Fruit fly (Drosophila melanogaster): ENCODE results near the gene Pbgs.
A peak's percentile ranks its signal among the peaks of the same experiment; 100 is the strongest.

The Pbgs gene

DNA sequence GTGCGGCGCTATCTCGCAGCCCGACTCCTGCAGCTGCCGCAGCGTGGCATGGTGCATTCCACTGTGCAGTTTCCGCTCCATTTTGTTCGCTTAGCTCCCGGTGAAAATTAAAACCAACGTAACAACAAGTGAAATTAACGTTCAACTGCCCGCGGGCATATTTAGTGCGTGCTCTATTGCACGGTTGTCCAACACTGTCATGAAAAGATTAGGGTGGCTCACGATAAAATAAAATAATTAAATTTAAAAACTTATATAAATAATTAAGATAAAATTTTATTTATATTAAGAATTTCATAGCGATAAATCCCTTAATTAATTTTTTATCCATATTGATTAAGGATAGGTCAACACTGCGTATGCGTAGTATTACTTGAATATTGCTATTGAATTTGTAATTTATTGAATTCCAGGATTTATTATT lies at the start of gene Pbgs:
Gene Pbgs, minus strand, starts transcription at position 151 of the 424 bp plus-strand sequence.
- TF ChIP-seq gl (tag; optimal IDR thresholded peaks at IDR 0.05) (no peak), CG32121 (GFP tag; IDR thresholded peaks at IDR 0.05) (no peak; the same call in 1 of the 2 replicates), CG15710 (tag; optimal IDR thresholded peaks at IDR 0.05) (peak; percentile 46), CG8301 (tag; optimal IDR thresholded peaks at IDR 0.05) (peak; percentile 19), Snoo (tag; optimal IDR thresholded peaks at IDR 0.05) (peak; percentile 56), fd96Ca (GFP tag; IDR thresholded peaks at IDR 0.05) (peak; percentile 24; the same call in 1 of the 3 replicates), CG10348 (GFP tag; IDR thresholded peaks at IDR 0.05) (no peak), CG13204 (GFP tag; optimal IDR thresholded peaks at IDR 0.05) (no peak), rn (GFP tag; IDR thresholded peaks at IDR 0.05) (no peak), CG12605 (GFP tag; IDR thresholded peaks at IDR 0.05) (peak; percentile 69), CG8159 (tag; optimal IDR thresholded peaks at IDR 0.05) (peak; percentile 56), Pif1A (GFP tag; optimal IDR thresholded peaks at IDR 0.05) (no peak), D1 (tag; optimal IDR thresholded peaks at IDR 0.05) (no peak), CG34367 (tag; optimal IDR thresholded peaks at IDR 0.05) (no peak), CG17806 (tag; optimal IDR thresholded peaks at IDR 0.05) (peak; percentile 57), CG14655 (GFP tag; optimal IDR thresholded peaks at IDR 0.05) (peak; percentile 26), CG9948 (tag; optimal IDR thresholded peaks at IDR 0.05) (peak; percentile 44), Ets98B (GFP tag; IDR thresholded peaks at IDR 0.05) (peak; percentile 67), CG4496 (GFP tag; IDR thresholded peaks at IDR 0.05) (peak; percentile 58; the same call in 1 of the 3 replicates), EcR (GFP tag; optimal IDR thresholded peaks at IDR 0.05) (no peak), Pif1B (GFP tag; optimal IDR thresholded peaks at IDR 0.05) (no peak)

- TF ChIP-seq Ets98B (GFP tag; IDR thresholded peaks at IDR 0.05) (no peak), CG14655 (GFP tag; optimal IDR thresholded peaks at IDR 0.05) (no peak), Pif1B (GFP tag; optimal IDR thresholded peaks at IDR 0.05) (no peak), CG15710 (tag; optimal IDR thresholded peaks at IDR 0.05) (no peak)
Measured at dm6 chr3L:12319782-12320181, 48.6 kb upstream of the Pbgs start.

DNA sequence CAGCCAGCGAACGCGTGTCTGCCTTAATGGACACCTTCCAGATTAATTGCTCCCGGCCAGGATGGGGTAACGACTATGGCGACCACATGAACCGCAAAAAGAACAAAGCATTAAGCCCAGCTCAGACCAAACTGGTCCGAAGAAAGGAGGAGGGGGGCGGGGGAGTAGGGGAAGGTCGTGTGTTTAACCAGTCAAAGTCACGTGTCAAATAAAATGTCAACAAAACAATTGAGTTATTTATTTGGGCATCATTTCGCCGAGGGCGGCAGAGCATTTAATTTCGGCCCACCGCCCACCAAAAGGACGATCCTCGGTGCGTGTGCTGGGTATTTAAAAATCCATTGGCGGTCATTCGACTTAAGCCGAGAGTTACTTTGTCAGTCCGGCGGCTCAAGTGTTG lies 42.1 kb upstream of the Pbgs start:
- TF ChIP-seq Pif1B (GFP tag; optimal IDR thresholded peaks at IDR 0.05) = no peak
- TF ChIP-seq CG8301 (tag; optimal IDR thresholded peaks at IDR 0.05) = no peak
- no peak for TF ChIP-seq rn (GFP tag; IDR thresholded peaks at IDR 0.05)

dm6 chr3L:12310505-12310904 lies 39.4 kb upstream of the Pbgs start, which contains the start of gene CG44355:
TSS of gene CG44355 (plus strand) at chr3L:12310805.
- TF ChIP-seq D1 (tag; optimal IDR thresholded peaks at IDR 0.05) = no peak
- no peak for TF ChIP-seq fd96Ca (GFP tag; IDR thresholded peaks at IDR 0.05)
- TF ChIP-seq Snoo (tag; optimal IDR thresholded peaks at IDR 0.05) = no peak
- TF ChIP-seq CG12605 (GFP tag; IDR thresholded peaks at IDR 0.05) = no peak

dm6 chr3L:12305896-12306295 lies 34.8 kb upstream of the Pbgs start:
- no peak for TF ChIP-seq CG34367 (tag; optimal IDR thresholded peaks at IDR 0.05)
- TF ChIP-seq rn (GFP tag; IDR thresholded peaks at IDR 0.05) = no peak
- no peak for TF ChIP-seq CG8301 (tag; optimal IDR thresholded peaks at IDR 0.05)
- no peak for TF ChIP-seq CG14655 (GFP tag; optimal IDR thresholded peaks at IDR 0.05)
- TF ChIP-seq Pif1B (GFP tag; optimal IDR thresholded peaks at IDR 0.05) = no peak
- TF ChIP-seq CG8159 (tag; optimal IDR thresholded peaks at IDR 0.05) = no peak
- TF ChIP-seq gl (tag; optimal IDR thresholded peaks at IDR 0.05) = no peak

- TF ChIP-seq Ets98B (GFP tag; IDR thresholded peaks at IDR 0.05) (no peak), Pif1A (GFP tag; optimal IDR thresholded peaks at IDR 0.05) (no peak)
Measured at dm6 chr3L:12298092-12298491, 26.9 kb upstream of the Pbgs start.

- TF ChIP-seq Pif1B (GFP tag; optimal IDR thresholded peaks at IDR 0.05) = no peak
- TF ChIP-seq CG14655 (GFP tag; optimal IDR thresholded peaks at IDR 0.05) = no peak
- no peak for TF ChIP-seq CG9948 (tag; optimal IDR thresholded peaks at IDR 0.05)
Measured at dm6 chr3L:12296073-12296527, 25.0 kb upstream of the Pbgs start, which contains the start of gene CG4328. TSS of gene CG4328 (minus strand) at chr3L:12296123.

DNA sequence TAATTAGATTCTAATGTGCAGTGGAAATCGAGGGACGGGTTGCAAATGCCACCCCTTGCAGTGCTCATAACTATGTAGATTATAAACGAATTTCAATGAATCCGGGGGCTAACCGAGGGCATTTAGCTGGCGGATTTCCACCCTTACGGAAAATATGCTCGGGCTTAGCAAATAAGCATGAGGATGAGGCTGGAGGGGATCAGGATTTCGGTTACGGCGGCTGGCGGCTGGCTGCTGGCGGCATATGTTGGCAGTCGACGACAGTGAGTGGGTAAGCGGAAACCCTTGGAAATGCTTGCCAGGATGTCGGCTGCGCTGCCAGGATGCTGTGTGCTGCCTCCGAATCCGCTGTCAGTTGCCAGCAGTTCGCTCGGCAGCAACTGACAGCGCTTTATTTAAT lies 23.5 kb upstream of the Pbgs start:
- TF ChIP-seq CG15710 (tag; optimal IDR thresholded peaks at IDR 0.05) = no peak
- TF ChIP-seq Pif1B (GFP tag; optimal IDR thresholded peaks at IDR 0.05) = no peak
- no peak for TF ChIP-seq CG34367 (tag; optimal IDR thresholded peaks at IDR 0.05)
- TF ChIP-seq Ets98B (GFP tag; IDR thresholded peaks at IDR 0.05) = no peak
- TF ChIP-seq CG14655 (GFP tag; optimal IDR thresholded peaks at IDR 0.05) = no peak
- no peak for TF ChIP-seq CG8159 (tag; optimal IDR thresholded peaks at IDR 0.05)
- no peak for TF ChIP-seq EcR (GFP tag; optimal IDR thresholded peaks at IDR 0.05)
- no peak for TF ChIP-seq Snoo (tag; optimal IDR thresholded peaks at IDR 0.05)
- TF ChIP-seq CG32121 (GFP tag; IDR thresholded peaks at IDR 0.05) = no peak
- no peak for TF ChIP-seq CG4496 (GFP tag; IDR thresholded peaks at IDR 0.05)
- no peak for TF ChIP-seq D1 (tag; optimal IDR thresholded peaks at IDR 0.05)
- no peak for TF ChIP-seq CG9948 (tag; optimal IDR thresholded peaks at IDR 0.05)
- TF ChIP-seq rn (GFP tag; IDR thresholded peaks at IDR 0.05) = no peak
- no peak for TF ChIP-seq fd96Ca (GFP tag; IDR thresholded peaks at IDR 0.05)
- no peak for TF ChIP-seq CG8301 (tag; optimal IDR thresholded peaks at IDR 0.05)
- TF ChIP-seq CG10348 (GFP tag; IDR thresholded peaks at IDR 0.05) = no peak
- no peak for TF ChIP-seq CG17806 (tag; optimal IDR thresholded peaks at IDR 0.05)
- no peak for TF ChIP-seq CG12605 (GFP tag; IDR thresholded peaks at IDR 0.05)
- no peak for TF ChIP-seq gl (tag; optimal IDR thresholded peaks at IDR 0.05)
- TF ChIP-seq CG13204 (GFP tag; optimal IDR thresholded peaks at IDR 0.05) = no peak
